Fruit fly (Drosophila melanogaster) whole organism, embryonic: ENCODE data around the gene CG6628.

Experiments
- CG11504 ChIP-seq: fragments of 200-800 bp; sonication (Bioruptor generic); optimal IDR thresholded peaks from 3 replicates; lab custom pipeline; 2019; ENCODE audit warnings: missing biosample characterization, mild to moderate bottlenecking, missing genetic modification characterization, moderate library complexity
- CG1647 ChIP-seq: fragments of 200-800 bp; sonication (Bioruptor generic); optimal IDR thresholded peaks from 3 replicates; lab custom pipeline; 2016; ENCODE audit warnings: missing biosample characterization, missing genetic modification characterization
- CG3847 ChIP-seq: fragments of 200-800 bp; sonication (Bioruptor generic); IDR thresholded peaks from 2 replicates; pipeline ENCODE4 v1.3.6; 2022; ENCODE audit warnings: missing biosample characterization, missing genetic modification characterization
- CG8478 ChIP-seq: fragments of >200 bp; optimal IDR thresholded peaks from 2 replicates; lab custom pipeline; 2018
- E2f1 ChIP-seq: fragments of 200-800 bp; sonication (Bioruptor generic); IDR thresholded peaks from 2 replicates; pipeline ENCODE4 v1.3.6; 2022; ENCODE audit warnings: missing biosample characterization, missing genetic modification characterization
- HmgD ChIP-seq: fragments of 200-800 bp; sonication (Bioruptor generic); optimal IDR thresholded peaks from 3 replicates; lab custom pipeline; 2016; ENCODE audit warnings: missing biosample characterization, missing genetic modification characterization
- Hr78 ChIP-seq, 2 experiments: fragments of 200-800 bp in 1 of 2; fragments of >200 bp in 1 of 2; sonication (Bioruptor generic) in 1 of 2; optimal IDR thresholded peaks; 2 replicates each; lab custom pipeline; 2017 to 2019; ENCODE audit warnings: missing biosample characterization in 2 of 2, missing genetic modification characterization in 2 of 2, mild to moderate bottlenecking in 1 of 2, moderate library complexity in 1 of 2
- Myb ChIP-seq: fragments of 200-800 bp; sonication (Bioruptor generic); optimal IDR thresholded peaks from 2 replicates; lab custom pipeline; 2016; ENCODE audit warnings: missing biosample characterization, missing genetic modification characterization
- Side ChIP-seq: fragments of 200-800 bp; sonication (Bioruptor generic); optimal IDR thresholded peaks from 2 replicates; lab custom pipeline; 2016; ENCODE audit warnings: missing biosample characterization, missing genetic modification characterization
- cad ChIP-seq: fragments of >200 bp; optimal IDR thresholded peaks from 2 replicates; lab custom pipeline; 2017; ENCODE audit warnings: missing biosample characterization, missing genetic modification characterization
- grau ChIP-seq: fragments of 200-800 bp; optimal IDR thresholded peaks from 3 replicates; lab custom pipeline; 2019; ENCODE audit warnings: missing biosample characterization, mild to moderate bottlenecking, missing genetic modification characterization, moderate library complexity
- h ChIP-seq: fragments of >200 bp; optimal IDR thresholded peaks from 2 replicates; lab custom pipeline; 2017
- hbn ChIP-seq: fragments of 200-800 bp; sonication (Bioruptor generic); IDR thresholded peaks from 2 replicates; pipeline ENCODE4 v1.3.6; 2022; ENCODE audit warnings: missing biosample characterization, missing genetic modification characterization; ENCODE audit not compliant: partially characterized antibody
- odd ChIP-seq: fragments of 200-800 bp; sonication (Bioruptor generic); optimal IDR thresholded peaks from 2 replicates; lab custom pipeline; 2017; ENCODE audit warnings: missing biosample characterization, mild to moderate bottlenecking, missing genetic modification characterization

dm6 chr3L:10204669-10205068, 37.8 kb upstream of the CG6628 start:
- TF ChIP-seq HmgD (no peak), CG11504 (tag; lab: Kevin White, UChicago) (no peak), Side (no peak), h (lab: Kevin White, UChicago) (no peak), cad (GFP tag; lab: Kevin White, UChicago) (no peak), hbn (no peak), Myb (GFP tag; lab: Kevin White, UChicago) (no peak), grau (tag; lab: Kevin White, UChicago) (no peak), E2f1 (GFP tag; lab: Robert Waterston, UW) (no peak), odd (GFP tag; lab: Kevin White, UChicago) (no peak), CG8478 (lab: Kevin White, UChicago) (no peak), Hr78 (GFP tag; optimal IDR thresholded peaks at IDR 0.05; lab: Kevin White, UChicago) (no peak), CG3847 (no peak), CG1647 (GFP tag; lab: Kevin White, UChicago) (no peak)
